Fruit fly (Drosophila melanogaster): Measurements from ENCODE around the gene CG3156.

CG3156 gene

DNA sequence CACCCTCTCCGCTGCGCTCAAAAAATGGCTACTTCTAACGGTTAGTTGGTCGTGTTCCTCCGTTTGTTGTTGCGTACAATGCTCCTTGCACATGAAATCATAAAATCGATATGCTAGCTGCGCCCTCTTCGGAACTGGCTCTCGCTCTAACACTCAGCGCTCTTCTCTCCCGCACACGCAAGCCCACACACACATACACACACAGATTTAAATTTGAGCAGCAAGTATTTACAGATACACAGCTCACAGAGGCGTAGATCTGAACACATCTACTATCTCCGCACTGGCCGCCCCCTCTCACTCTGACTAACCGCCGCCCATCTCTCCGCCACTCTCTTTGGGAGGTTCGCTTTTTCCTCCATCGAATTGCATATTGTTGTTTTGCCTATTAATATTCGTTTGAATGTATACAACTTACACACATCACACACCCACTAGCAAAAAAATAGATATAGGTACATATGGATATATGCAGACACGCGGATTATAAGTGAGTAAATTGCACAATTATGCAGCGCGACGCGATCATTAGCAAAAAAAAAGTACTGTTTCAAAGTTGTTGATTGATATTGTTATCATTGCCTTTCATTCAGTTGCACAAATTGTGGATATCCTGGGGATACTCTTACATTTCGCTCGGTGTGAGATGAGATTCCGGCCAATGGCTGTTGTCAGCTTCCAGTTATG is 34.8 kb downstream of the CG3156 start (continued):
- no peak for TF ChIP-seq D (optimal IDR thresholded peaks at IDR 0.05)
- TF ChIP-seq D (GFP tag; optimal IDR thresholded peaks at IDR 0.05), result peak; percentile 17
- no peak for TF ChIP-seq Gsc (GFP tag; IDR thresholded peaks at IDR 0.05)
- peak; percentile 80 for TF ChIP-seq H15 (GFP tag; IDR thresholded peaks at IDR 0.05)
- TF ChIP-seq NK7.1 (GFP tag; optimal IDR thresholded peaks at IDR 0.05), result peak; percentile 47
- peak; percentile 86 for TF ChIP-seq pnt (GFP tag; optimal IDR thresholded peaks at IDR 0.05)
- peak; percentile 27; the same call in 1 of the 3 replicates for TF ChIP-seq C15 (GFP tag; IDR thresholded peaks at IDR 0.05)
- peak; percentile 38 for TF ChIP-seq twi (tag; optimal IDR thresholded peaks at IDR 0.05)
- no peak; the same call in 1 of the 2 replicates for TF ChIP-seq CG13287 (GFP tag; IDR thresholded peaks at IDR 0.05; ENCODE audit: partially characterized antibody)
- TF ChIP-seq CG4617 (GFP tag; optimal IDR thresholded peaks at IDR 0.05; ENCODE audit: borderline replicate concordance), result peak; percentile 38
- TF ChIP-seq Lhr (GFP tag; optimal IDR thresholded peaks at IDR 0.05), result no peak
- peak; percentile 80 for TF ChIP-seq CG17359 (tag; optimal IDR thresholded peaks at IDR 0.05)
- peak; percentile 88 for TF ChIP-seq Xbp1 (GFP tag; optimal IDR thresholded peaks at IDR 0.05)
- TF ChIP-seq nerfin-1 (tag; optimal IDR thresholded peaks at IDR 0.05), result peak; percentile 46
- TF ChIP-seq ttk (GFP tag; IDR thresholded peaks at IDR 0.05), result peak; percentile 77
- TF ChIP-seq CG9876 (GFP tag; optimal IDR thresholded peaks at IDR 0.05), result peak; percentile 82
- no peak for TF ChIP-seq CG7271 (tag; optimal IDR thresholded peaks at IDR 0.05)
- TF ChIP-seq tna (GFP tag; IDR thresholded peaks at IDR 0.05; ENCODE audit: partially characterized antibody), result 0 out of 2 replicates have a peak, but pooled peaks have one; percentile 43
- TF ChIP-seq CG6654 (GFP tag; optimal IDR thresholded peaks at IDR 0.05), result peak; percentile 8
- TF ChIP-seq CG2202 (tag; optimal IDR thresholded peaks at IDR 0.05), result peak; percentile 53
- peak; percentile 94 for TF ChIP-seq vvl (GFP tag; IDR thresholded peaks at IDR 0.05)
- TF ChIP-seq CG11247 (GFP tag; IDR thresholded peaks at IDR 0.05), result peak; percentile 89
- peak; percentile 87 for TF ChIP-seq HmgD (GFP tag; optimal IDR thresholded peaks at IDR 0.05)
- no peak for TF ChIP-seq sim (GFP tag; IDR thresholded peaks at IDR 0.05)
- TF ChIP-seq Hmr (GFP tag; optimal IDR thresholded peaks at IDR 0.05), result peak; percentile 89
- peak; percentile 48 for TF ChIP-seq Oaz (GFP tag; IDR thresholded peaks at IDR 0.05)
- TF ChIP-seq ara (GFP tag; IDR thresholded peaks at IDR 0.05), result peak; percentile 80
- peak; percentile 84 for TF ChIP-seq jumu (GFP tag; optimal IDR thresholded peaks at IDR 0.05)
- peak; percentile 84 for TF ChIP-seq CG15514 (GFP tag; optimal IDR thresholded peaks at IDR 0.05)
- no peak for TF ChIP-seq Dp (GFP tag; optimal IDR thresholded peaks at IDR 0.05)
- TF ChIP-seq CG17802 (tag; optimal IDR thresholded peaks at IDR 0.05), result peak; percentile 27
- peak; percentile 62; the same call in 2 of the 3 replicates for TF ChIP-seq B-H1 (GFP tag; IDR thresholded peaks at IDR 0.05)
- TF ChIP-seq CG31365 (tag; optimal IDR thresholded peaks at IDR 0.05), result peak; percentile 67
- TF ChIP-seq pho (GFP tag; optimal IDR thresholded peaks at IDR 0.05), result peak; percentile 82
- peak; percentile 81 for TF ChIP-seq CG4328 (GFP tag; optimal IDR thresholded peaks at IDR 0.05)
- TF ChIP-seq gsb (GFP tag; IDR thresholded peaks at IDR 0.05), result peak; percentile 73
- peak; percentile 61 for TF ChIP-seq pfk (GFP tag; optimal IDR thresholded peaks at IDR 0.05)
- TF ChIP-seq CG6683 (GFP tag; optimal IDR thresholded peaks at IDR 0.05), result peak; percentile 55
- TF ChIP-seq HLH54F (GFP tag; optimal IDR thresholded peaks at IDR 0.05), result peak; percentile 93
- TF ChIP-seq Hsf (GFP tag; optimal IDR thresholded peaks at IDR 0.05), result peak; percentile 83
- peak; percentile 86; the same call in 3 of the 4 replicates for TF ChIP-seq chinmo (GFP tag; IDR thresholded peaks at IDR 0.05; ENCODE audit: partially characterized antibody)
- TF ChIP-seq CG4424 (GFP tag; optimal IDR thresholded peaks at IDR 0.05), result peak; percentile 72
- peak; percentile 73 for TF ChIP-seq CG7839 (tag; optimal IDR thresholded peaks at IDR 0.05)
- TF ChIP-seq Hr39 (optimal IDR thresholded peaks at IDR 0.05), result no peak
- peak; percentile 84 for TF ChIP-seq CG18619 (GFP tag; optimal IDR thresholded peaks at IDR 0.05)
- peak; percentile 78 for TF ChIP-seq wdn (GFP tag; IDR thresholded peaks at IDR 0.05)
- TF ChIP-seq CG4404 (GFP tag; IDR thresholded peaks at IDR 0.05), result peak; percentile 55; the same call in 1 of the 2 replicates
- peak; percentile 74 for TF ChIP-seq unpg (GFP tag; optimal IDR thresholded peaks at IDR 0.05)
- TF ChIP-seq Hand (GFP tag; optimal IDR thresholded peaks at IDR 0.05), result peak; percentile 81

All from whole organism, embryonic.